Worm (Caenorhabditis elegans) whole organism, L4 larva: ENCODE data around the gene F53F1.4.

ENCODE experiments used
- F37D6.2 ChIP-seq: sonication (generic microtip); optimal IDR thresholded peaks from 2 replicates; lab custom pipeline; 2016; ENCODE audit warnings: mild to moderate bottlenecking, missing genetic modification characterization, missing compliant biosample characterization
- F49E8.2 ChIP-seq: sonication (generic microtip); optimal IDR thresholded peaks from 2 replicates; lab custom pipeline; 2016; ENCODE audit warnings: missing compliant biosample characterization, mild to moderate bottlenecking, missing genetic modification characterization, borderline replicate concordance
- T20F7.1 ChIP-seq: fragments of 200-800 bp; sonication (Bioruptor generic); optimal IDR thresholded peaks from 2 replicates; lab custom pipeline; 2018; ENCODE audit warnings: mild to moderate bottlenecking, missing genetic modification characterization, missing compliant biosample characterization
- Y75B8A.6 ChIP-seq: fragments of 200-800 bp; sonication (Bioruptor generic); IDR thresholded peaks from 2 replicates; pipeline ENCODE4 v1.3.6; 2022; ENCODE audit warnings: missing genetic modification reagents, missing genetic modification characterization, missing compliant biosample characterization
- ZK546.5 ChIP-seq, 2 experiments: sonication (generic microtip); optimal IDR thresholded peaks; 2 replicates each; lab custom pipeline; 2017; ENCODE audit warnings: missing biosample characterization in 2 of 2, missing genetic modification characterization in 2 of 2
- aha-1 ChIP-seq: fragments of 150-350 bp; peaks from one replicate; lab custom pipeline; 2014; ENCODE audit warnings: missing biosample characterization, missing genetic modification characterization
- ama-1 ChIP-seq: fragments of 150-350 bp; optimal IDR thresholded peaks from 2 replicates; lab custom pipeline; 2014; ENCODE audit warnings: inconsistent platforms, mixed read lengths
- arid-1 ChIP-seq: fragments of 200-800 bp; sonication (Bioruptor generic); conservative IDR thresholded peaks from 2 replicates; pipeline ENCODE4 v1.3.6; 2022; ENCODE audit warnings: missing genetic modification reagents, missing genetic modification characterization, missing compliant biosample characterization
- ces-1 ChIP-seq: fragments of 150-350 bp; sonication (generic microtip); optimal IDR thresholded peaks from 4 replicates; lab custom pipeline; 2014; ENCODE audit warnings: missing biosample characterization, missing genetic modification reagents, missing genetic modification characterization
- daf-16 ChIP-seq, 3 experiments: sonication (generic microtip); optimal IDR thresholded peaks; 2 replicates each; lab custom pipeline; 2016 to 2017; ENCODE audit warnings: missing genetic modification characterization in 3 of 3, missing genetic modification reagents in 3 of 3, mild to moderate bottlenecking in 2 of 3, missing compliant biosample characterization in 2 of 3, missing biosample characterization in 1 of 3, moderate library complexity in 1 of 3
- dmd-6 ChIP-seq: fragments of 200-800 bp; sonication (Bioruptor generic); IDR thresholded peaks from 2 replicates; pipeline ENCODE4 v1.3.6; 2022; ENCODE audit warnings: missing genetic modification reagents, missing genetic modification characterization, missing compliant biosample characterization
- dpl-1 ChIP-seq: fragments of 150-350 bp; optimal IDR thresholded peaks from 2 replicates; lab custom pipeline; 2014; ENCODE audit warnings: missing biosample characterization, missing genetic modification reagents, missing genetic modification characterization
- dve-1 ChIP-seq: sonication (generic microtip); optimal IDR thresholded peaks from 2 replicates; lab custom pipeline; 2017; ENCODE audit warnings: antibody characterized with exemption, mild to moderate bottlenecking, missing genetic modification characterization, missing compliant biosample characterization; ENCODE audit not compliant: insufficient read depth
- egl-27 ChIP-seq: sonication (generic microtip); optimal IDR thresholded peaks from 3 replicates; lab custom pipeline; 2017; ENCODE audit warnings: missing biosample characterization, missing genetic modification reagents, missing genetic modification characterization
- egl-43 ChIP-seq: fragments of 200-800 bp; sonication (Bioruptor generic); IDR thresholded peaks from 2 replicates; pipeline ENCODE4 v1.3.6; 2022; ENCODE audit warnings: missing genetic modification reagents, missing genetic modification characterization, missing compliant biosample characterization
- fkh-10 ChIP-seq: fragments of 150-350 bp; optimal IDR thresholded peaks from 2 replicates; lab custom pipeline; 2014; ENCODE audit warnings: missing biosample characterization, missing genetic modification reagents, missing genetic modification characterization
- gei-8 ChIP-seq: fragments of 200-800 bp; sonication (Bioruptor generic); optimal IDR thresholded peaks from 2 replicates; lab custom pipeline; 2018; ENCODE audit warnings: mild to moderate bottlenecking, missing genetic modification characterization, missing compliant biosample characterization
- hlh-11 ChIP-seq: fragments of 200-800 bp; sonication (Bioruptor generic); optimal IDR thresholded peaks from 2 replicates; lab custom pipeline; 2018; ENCODE audit warnings: mild to moderate bottlenecking, missing genetic modification characterization, missing compliant biosample characterization
- hlh-30 ChIP-seq: sonication (generic microtip); optimal IDR thresholded peaks from 2 replicates; lab custom pipeline; 2017; ENCODE audit warnings: antibody characterized with exemption, mild to moderate bottlenecking, missing genetic modification characterization, missing compliant biosample characterization; ENCODE audit not compliant: insufficient read depth
- lin-1 ChIP-seq: fragments of 200-800 bp; sonication (Bioruptor generic); IDR thresholded peaks from 2 replicates; pipeline ENCODE4 v1.3.6; 2022; ENCODE audit warnings: missing genetic modification reagents, missing genetic modification characterization, missing compliant biosample characterization
- lir-3 ChIP-seq: sonication (generic microtip); optimal IDR thresholded peaks from 2 replicates; lab custom pipeline; 2016; ENCODE audit warnings: mild to moderate bottlenecking, missing genetic modification characterization, missing compliant biosample characterization
- lsy-2 ChIP-seq, 2 experiments: fragments of 150-350 bp in 1 of 2; sonication (generic microtip) in 1 of 2; optimal IDR thresholded peaks; 2 replicates each; lab custom pipeline; 2014 to 2017; ENCODE audit warnings: missing biosample characterization in 2 of 2, missing genetic modification characterization in 2 of 2
- madf-5 ChIP-seq, 2 experiments: fragments of 200-800 bp; sonication (Bioruptor generic); IDR thresholded peaks; 2 replicates each; pipeline ENCODE4 v1.3.6; 2022; ENCODE audit warnings: missing compliant biosample characterization in 2 of 2, missing genetic modification characterization in 2 of 2
- madf-9 ChIP-seq: fragments of 200-800 bp; sonication (Bioruptor generic); conservative IDR thresholded peaks from 2 replicates; pipeline ENCODE4 v1.3.6; 2022; ENCODE audit warnings: missing genetic modification reagents, missing genetic modification characterization, missing compliant biosample characterization
- mdl-1 ChIP-seq, 2 experiments: fragments of 150-350 bp in 1 of 2; sonication (generic microtip) in 1 of 2; optimal IDR thresholded peaks; 2 replicates each; lab custom pipeline; 2014 to 2017; ENCODE audit warnings: missing biosample characterization in 2 of 2, missing genetic modification characterization in 2 of 2
- mep-1 ChIP-seq: fragments of 150-350 bp; sonication (generic microtip); optimal IDR thresholded peaks from 3 replicates; lab custom pipeline; 2014; ENCODE audit warnings: missing biosample characterization, missing genetic modification characterization
- mes-2 ChIP-seq: sonication (generic microtip); optimal IDR thresholded peaks from 2 replicates; lab custom pipeline; 2016; ENCODE audit warnings: missing genotype, mild to moderate bottlenecking, missing genetic modification characterization, missing compliant biosample characterization; ENCODE audit not compliant: poor library complexity, severe bottlenecking
- nhr-10 ChIP-seq: fragments of 150-350 bp; optimal IDR thresholded peaks from 2 replicates; lab custom pipeline; 2014; ENCODE audit warnings: missing biosample characterization, missing genetic modification characterization
- nhr-102 ChIP-seq: sonication (generic microtip); optimal IDR thresholded peaks from 2 replicates; lab custom pipeline; 2016; ENCODE audit warnings: mild to moderate bottlenecking, missing genetic modification characterization, moderate library complexity, missing compliant biosample characterization
- nhr-237 ChIP-seq: sonication (generic microtip); optimal IDR thresholded peaks from 2 replicates; lab custom pipeline; 2017; ENCODE audit warnings: missing biosample characterization, missing genetic modification characterization
- nhr-28 ChIP-seq: fragments of 150-350 bp; optimal IDR thresholded peaks from 2 replicates; lab custom pipeline; 2014; ENCODE audit warnings: missing biosample characterization, missing genetic modification characterization
- nhr-41 ChIP-seq: fragments of 200-800 bp; sonication (Bioruptor generic); IDR thresholded peaks from 2 replicates; pipeline ENCODE4 v1.3.6; 2022; ENCODE audit warnings: missing genetic modification reagents, missing genetic modification characterization, missing compliant biosample characterization
- nhr-48 ChIP-seq: sonication (generic microtip); optimal IDR thresholded peaks from 2 replicates; lab custom pipeline; 2016; ENCODE audit warnings: mild to moderate bottlenecking, missing genetic modification characterization, missing compliant biosample characterization
- nhr-6 ChIP-seq: fragments of 150-350 bp; optimal IDR thresholded peaks from 2 replicates; lab custom pipeline; 2014; ENCODE audit warnings: missing biosample characterization, missing genetic modification characterization
- nhr-76 ChIP-seq: fragments of 150-350 bp; optimal IDR thresholded peaks from 2 replicates; lab custom pipeline; 2014; ENCODE audit warnings: missing biosample characterization, missing genetic modification characterization
- nhr-77 ChIP-seq: fragments of 150-350 bp; optimal IDR thresholded peaks from 2 replicates; lab custom pipeline; 2014; ENCODE audit warnings: missing biosample characterization, missing genetic modification characterization
- pha-4 ChIP-seq, 2 experiments: fragments of 150-350 bp in 1 of 2; fragments of 200-800 bp in 1 of 2; sonication (Bioruptor generic) in 1 of 2; IDR thresholded peaks in 1 of 2; optimal IDR thresholded peaks in 1 of 2; 2 replicates each; pipeline versions ENCODE4 v1.3.6 to Lab custom; 2014 to 2022; ENCODE audit warnings: missing genetic modification characterization in 2 of 2, missing genetic modification reagents in 2 of 2, missing biosample characterization in 1 of 2, missing compliant biosample characterization in 1 of 2
- php-3 ChIP-seq: fragments of 200-800 bp; sonication (Bioruptor generic); IDR thresholded peaks from 2 replicates; pipeline ENCODE4 v1.3.6; 2022; ENCODE audit warnings: missing genetic modification reagents, missing genetic modification characterization, missing compliant biosample characterization
- pqm-1 ChIP-seq: sonication (generic microtip); optimal IDR thresholded peaks from 2 replicates; lab custom pipeline; 2017; ENCODE audit warnings: missing biosample characterization, missing genetic modification characterization
- saeg-2 ChIP-seq: fragments of 200-800 bp; sonication (Bioruptor generic); IDR thresholded peaks from 2 replicates; pipeline ENCODE4 v1.3.6; 2022; ENCODE audit warnings: missing genetic modification reagents, missing genetic modification characterization, missing compliant biosample characterization
- set-16 ChIP-seq: fragments of 200-800 bp; sonication (Bioruptor generic); IDR thresholded peaks from 2 replicates; pipeline ENCODE4 v1.3.6; 2022; ENCODE audit warnings: missing genetic modification reagents, missing genetic modification characterization, missing compliant biosample characterization
- skn-1 ChIP-seq: fragments of 150-350 bp; optimal IDR thresholded peaks from 2 replicates; lab custom pipeline; 2014; ENCODE audit warnings: missing biosample characterization, missing genetic modification characterization
- spr-1 ChIP-seq: sonication (generic microtip); optimal IDR thresholded peaks from 2 replicates; lab custom pipeline; 2016; ENCODE audit warnings: mild to moderate bottlenecking, missing genetic modification characterization, missing compliant biosample characterization
- tra-1 ChIP-seq: fragments of 200-800 bp; sonication (Bioruptor generic); IDR thresholded peaks from 2 replicates; pipeline ENCODE4 v1.3.6; 2022; ENCODE audit warnings: missing genetic modification reagents, missing genetic modification characterization, missing compliant biosample characterization
- unc-130 ChIP-seq: sonication (generic microtip); optimal IDR thresholded peaks from 2 replicates; lab custom pipeline; 2016; ENCODE audit warnings: missing genetic modification reagents, missing genetic modification characterization, missing compliant biosample characterization

The F53F1.4 gene

ce11 chrV:13372821-13373220 lies 38.1 kb upstream of the F53F1.4 start (continued):
- no peak for TF ChIP-seq egl-27 (tag; lab: Kevin White, UChicago)
- no peak for TF ChIP-seq F49E8.2 (tag; lab: Kevin White, UChicago)
- no peak for TF ChIP-seq dpl-1 (GFP tag; lab: Kevin White, UChicago)

ce11 chrV:13373643-13374042 lies 37.2 kb upstream of the F53F1.4 start:
- TF ChIP-seq dmd-6 (GFP tag; lab: Robert Waterston, UW), result peak; percentile 81
- peak; percentile 58; the same call in 1 of the 2 replicates for TF ChIP-seq tra-1 (GFP tag; lab: Robert Waterston, UW)
- TF ChIP-seq lir-3 (tag; lab: Kevin White, UChicago), result no peak
- no peak for TF ChIP-seq skn-1
- no peak for TF ChIP-seq egl-43
- TF ChIP-seq ama-1, result peak; percentile 5
- TF ChIP-seq hlh-30 (tag; lab: Kevin White, UChicago), result peak; percentile 74
- no peak for TF ChIP-seq madf-5 (GFP tag; IDR thresholded peaks at IDR 0.05; lab: Robert Waterston, UW)
- peak; percentile 50 for TF ChIP-seq nhr-102 (tag; lab: Kevin White, UChicago)
- TF ChIP-seq mdl-1 (tag; optimal IDR thresholded peaks at IDR 0.05; lab: Kevin White, UChicago), result peak in 1 of 2 experiments; percentile 47
- peak; percentile 91 for TF ChIP-seq nhr-28
- no peak for TF ChIP-seq gei-8 (GFP tag; lab: Kevin White, UChicago)
- peak; percentile 57 for TF ChIP-seq nhr-48
- peak; percentile 70; the same call in 1 of the 2 replicates for TF ChIP-seq nhr-41 (GFP tag; lab: Robert Waterston, UW)
- TF ChIP-seq F37D6.2 (tag; lab: Kevin White, UChicago), result no peak
- TF ChIP-seq lsy-2 (tag; optimal IDR thresholded peaks at IDR 0.05; lab: Kevin White, UChicago), result peak in 1 of 2 experiments; percentile 26
- no peak for TF ChIP-seq ces-1 (GFP tag; lab: Kevin White, UChicago)
- TF ChIP-seq daf-16 (GFP tag; optimal IDR thresholded peaks at IDR 0.05; lab: Kevin White, UChicago), result peak in 1 of 2 experiments; percentile 34
- peak; percentile 99 for TF ChIP-seq daf-16 (tag; optimal IDR thresholded peaks at IDR 0.05; lab: Kevin White, UChicago)
- TF ChIP-seq hlh-11 (tag; lab: Kevin White, UChicago), result peak; percentile 88
- TF ChIP-seq dve-1 (tag; lab: Kevin White, UChicago), result peak; percentile 95
- TF ChIP-seq T20F7.1, result peak; percentile 3
- peak; percentile 89 for TF ChIP-seq pqm-1 (tag; lab: Kevin White, UChicago)
- TF ChIP-seq nhr-77 (tag; lab: Kevin White, UChicago), result peak; percentile 70
- peak; percentile 65 for TF ChIP-seq mep-1 (tag; lab: Kevin White, UChicago)
- TF ChIP-seq lin-1 (GFP tag; lab: Robert Waterston, UW), result peak; percentile 76; the same call in 1 of the 2 replicates
- TF ChIP-seq php-3 (GFP tag; lab: Robert Waterston, UW), result peak; percentile 69
- TF ChIP-seq nhr-10 (tag; lab: Kevin White, UChicago), result peak; percentile 70
- TF ChIP-seq nhr-6, result peak; percentile 97
- TF ChIP-seq unc-130 (GFP tag; lab: Kevin White, UChicago), result no peak

ce11 chrV:13374532-13374931 lies 36.3 kb upstream of the F53F1.4 start:
- no peak for TF ChIP-seq fkh-10
- TF ChIP-seq lin-1 (GFP tag; lab: Robert Waterston, UW), result no peak
- TF ChIP-seq skn-1, result no peak
- TF ChIP-seq arid-1 (GFP tag; lab: Robert Waterston, UW), result no peak
- no peak for TF ChIP-seq Y75B8A.6 (GFP tag; lab: Robert Waterston, UW)
- TF ChIP-seq nhr-237 (tag; lab: Kevin White, UChicago), result peak; percentile 30
- peak in 1 of 2 experiments; percentile 20 for TF ChIP-seq mdl-1 (tag; optimal IDR thresholded peaks at IDR 0.05; lab: Kevin White, UChicago)
- TF ChIP-seq mes-2 (tag; lab: Kevin White, UChicago), result no peak
- TF ChIP-seq tra-1 (GFP tag; lab: Robert Waterston, UW), result 0 out of 2 replicates have a peak, but pooled peaks have one; percentile 55
- TF ChIP-seq set-16 (GFP tag; lab: Robert Waterston, UW), result peak; percentile 87
- TF ChIP-seq madf-5 (GFP tag; IDR thresholded peaks at IDR 0.05; lab: Robert Waterston, UW), result no peak
- no peak for TF ChIP-seq ZK546.5 (tag; optimal IDR thresholded peaks at IDR 0.05; lab: Kevin White, UChicago)
- TF ChIP-seq aha-1 (tag; lab: Kevin White, UChicago), result peak; percentile 2
- no peak for TF ChIP-seq daf-16 (GFP tag; optimal IDR thresholded peaks at IDR 0.05; lab: Kevin White, UChicago)
- peak; percentile 3 for TF ChIP-seq daf-16 (tag; optimal IDR thresholded peaks at IDR 0.05; lab: Kevin White, UChicago)
- TF ChIP-seq nhr-6, result peak; percentile 41
- TF ChIP-seq nhr-76, result no peak
- TF ChIP-seq spr-1 (tag; lab: Kevin White, UChicago), result no peak
- no peak for TF ChIP-seq saeg-2 (GFP tag; lab: Robert Waterston, UW)
- TF ChIP-seq madf-9 (GFP tag; lab: Robert Waterston, UW), result peak; percentile 79
- TF ChIP-seq dpl-1 (GFP tag; lab: Kevin White, UChicago), result no peak
- peak; percentile 68; the same call in 1 of the 2 replicates for TF ChIP-seq pha-4 (GFP tag; IDR thresholded peaks at IDR 0.05; lab: Robert Waterston, UW)
- no peak for TF ChIP-seq pha-4 (tag; optimal IDR thresholded peaks at IDR 0.05; lab: Kevin White, UChicago)
